Fruit fly (Drosophila melanogaster): ENCODE results near the gene CG43844.
A peak's percentile ranks its signal among the peaks of the same experiment; 100 is the strongest.

Gene CG43844

dm6 chr3R:21904345-21904744, 15.0 kb downstream of the CG43844 start:
- TF ChIP-seq CG12219 (GFP tag; optimal IDR thresholded peaks at IDR 0.05) (no peak), sr (GFP tag; IDR thresholded peaks at IDR 0.05) (no peak), CG8281 (tag; optimal IDR thresholded peaks at IDR 0.05) (no peak), zen (tag; optimal IDR thresholded peaks at IDR 0.05) (no peak), ase (GFP tag; IDR thresholded peaks at IDR 0.05) (no peak), gsb-n (tag; optimal IDR thresholded peaks at IDR 0.05) (no peak), ttk (GFP tag; IDR thresholded peaks at IDR 0.05) (no peak), Dll (GFP tag; IDR thresholded peaks at IDR 0.05; ENCODE audit: partially characterized antibody) (no peak), wdn (GFP tag; IDR thresholded peaks at IDR 0.05) (no peak), kay (GFP tag; optimal IDR thresholded peaks at IDR 0.05) (no peak), CG16779 (GFP tag; IDR thresholded peaks at IDR 0.05) (no peak), her (GFP tag; optimal IDR thresholded peaks at IDR 0.05) (no peak), fd102C (GFP tag; optimal IDR thresholded peaks at IDR 0.05) (no peak), CG6254 (GFP tag; optimal IDR thresholded peaks at IDR 0.05) (no peak), mam (GFP tag; optimal IDR thresholded peaks at IDR 0.05) (no peak), zen2 (GFP tag; IDR thresholded peaks at IDR 0.05; ENCODE audit: partially characterized antibody) (no peak), cwo (GFP tag; optimal IDR thresholded peaks at IDR 0.05) (no peak), trem (tag; optimal IDR thresholded peaks at IDR 0.05) (no peak), pzg (GFP tag; optimal IDR thresholded peaks at IDR 0.05) (no peak)

DNA sequence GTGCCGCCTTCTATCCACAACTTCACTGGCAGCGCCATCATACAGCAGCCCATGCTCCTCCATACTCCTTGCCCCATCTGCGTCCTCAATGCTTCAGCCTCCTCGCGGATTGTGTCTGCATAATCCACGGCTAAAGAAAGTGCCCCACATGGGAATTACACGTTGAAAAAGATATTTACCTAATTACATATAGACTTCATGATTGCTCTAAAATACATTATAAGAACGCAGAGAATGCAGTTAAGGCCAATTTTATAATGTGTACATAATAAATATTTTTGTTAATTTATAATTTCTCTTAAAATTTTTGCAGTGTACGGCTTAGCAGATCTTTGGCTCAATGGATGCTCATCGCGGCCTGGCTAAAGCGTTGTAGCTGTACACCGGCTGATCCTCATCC, 16.3 kb downstream of the CG43844 start:
- no peak for TF ChIP-seq insv (GFP tag; optimal IDR thresholded peaks at IDR 0.05)
- TF ChIP-seq nom (GFP tag; optimal IDR thresholded peaks at IDR 0.05): peak; percentile 64
- TF ChIP-seq prd (optimal IDR thresholded peaks at IDR 0.05): no peak
- 0 out of 3 replicates have a peak, but pooled peaks have one; percentile 9 for TF ChIP-seq prd (GFP tag; IDR thresholded peaks at IDR 0.05)
- no peak for TF ChIP-seq Spps (tag; optimal IDR thresholded peaks at IDR 0.05)
- no peak for TF ChIP-seq CG15011 (GFP tag; optimal IDR thresholded peaks at IDR 0.05)
- peak in 1 of 2 experiments; percentile 83 for TF ChIP-seq bsh (GFP tag; optimal IDR thresholded peaks at IDR 0.05)
- no peak for TF ChIP-seq CG6813 (GFP tag; optimal IDR thresholded peaks at IDR 0.05)
- peak; percentile 80 for TF ChIP-seq Drgx (GFP tag; IDR thresholded peaks at IDR 0.05)
- TF ChIP-seq sens (GFP tag): peak; percentile 26
- no peak for TF ChIP-seq tx (GFP tag; optimal IDR thresholded peaks at IDR 0.05)

dm6 chr3R:21906867-21907266, 17.5 kb downstream of the CG43844 start:
- no peak for TF ChIP-seq Tbp (GFP tag; optimal IDR thresholded peaks at IDR 0.05)
- no peak for TF ChIP-seq CG7928 (GFP tag; optimal IDR thresholded peaks at IDR 0.05)
- TF ChIP-seq CG14667 (GFP tag; IDR thresholded peaks at IDR 0.05): no peak
- no peak for TF ChIP-seq pfk (GFP tag; optimal IDR thresholded peaks at IDR 0.05)
- TF ChIP-seq sim (GFP tag; IDR thresholded peaks at IDR 0.05): no peak
- TF ChIP-seq gro (GFP tag; optimal IDR thresholded peaks at IDR 0.05): no peak

DNA sequence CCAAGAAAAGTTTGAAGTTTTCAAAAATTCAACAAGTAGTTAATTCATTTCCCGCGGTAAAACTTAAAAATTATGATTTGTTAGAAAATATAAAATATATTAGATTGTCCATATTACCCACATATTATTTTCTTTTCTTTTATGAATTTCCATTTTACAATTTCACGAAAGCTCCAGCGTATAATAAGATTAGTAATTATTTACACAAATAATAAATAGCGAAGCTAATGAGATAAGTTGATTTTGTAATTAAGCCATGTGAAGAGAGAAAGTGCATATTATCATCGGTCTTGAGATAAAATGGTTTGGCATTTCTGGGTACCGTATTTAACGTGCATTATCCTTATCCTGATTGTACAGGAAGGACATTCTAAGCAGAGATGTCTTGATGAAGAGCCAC, 22.2 kb downstream of the CG43844 start, which contains the start of gene Qsox3:
Gene Qsox3 (plus strand): TSS at position 301 of the 400 bp plus-strand sequence.
- TF ChIP-seq Rfx (GFP tag; IDR thresholded peaks at IDR 0.05): no peak

Measured in whole organism, embryonic.